Fruit fly (Drosophila melanogaster): ENCODE data around the gene PIG-H.
A peak's percentile ranks its signal among the peaks of the same experiment; 100 is the strongest.
"Not testable (repeated sequence)": the region's sequence is repeated elsewhere in the genome, so short reads cannot be mapped to it uniquely, and the experiment has no call there.

Gene PIG-H

DNA sequence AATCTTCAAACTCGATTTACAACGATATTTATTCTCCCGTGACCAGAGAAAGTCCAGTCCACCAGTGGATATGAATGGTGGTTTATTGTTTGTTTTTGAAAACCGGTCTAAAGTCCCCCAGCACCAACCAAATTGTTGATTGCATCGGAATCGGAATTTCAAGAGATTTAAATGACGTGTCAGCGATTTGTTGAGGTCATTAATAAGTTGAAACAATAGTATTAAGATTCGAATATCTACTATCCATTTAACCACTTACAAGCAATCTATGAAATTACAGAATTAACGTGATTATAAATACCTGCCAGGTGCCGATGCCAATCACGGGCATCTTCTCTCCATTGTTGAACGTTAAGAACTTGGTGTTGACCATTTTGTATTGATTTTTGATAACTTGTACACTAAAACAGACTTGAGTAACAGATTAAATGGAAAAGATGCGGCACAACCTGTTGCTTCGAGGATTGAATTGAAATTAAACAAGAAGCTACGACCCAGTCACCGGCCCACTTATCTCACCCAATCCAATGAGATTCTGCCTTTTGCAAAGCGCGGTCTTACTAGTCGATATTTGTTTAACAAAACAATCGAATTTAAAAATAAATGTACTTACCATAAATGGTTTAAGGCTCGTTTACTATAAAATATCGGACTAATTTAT is 8.1 kb downstream of the PIG-H start, which contains the start of gene CG2767:
Gene CG2767 (minus strand): TSS at position 516 of the 661 bp plus-strand sequence.
- no peak for TF ChIP-seq noc (tag; optimal IDR thresholded peaks at IDR 0.05)

DNA sequence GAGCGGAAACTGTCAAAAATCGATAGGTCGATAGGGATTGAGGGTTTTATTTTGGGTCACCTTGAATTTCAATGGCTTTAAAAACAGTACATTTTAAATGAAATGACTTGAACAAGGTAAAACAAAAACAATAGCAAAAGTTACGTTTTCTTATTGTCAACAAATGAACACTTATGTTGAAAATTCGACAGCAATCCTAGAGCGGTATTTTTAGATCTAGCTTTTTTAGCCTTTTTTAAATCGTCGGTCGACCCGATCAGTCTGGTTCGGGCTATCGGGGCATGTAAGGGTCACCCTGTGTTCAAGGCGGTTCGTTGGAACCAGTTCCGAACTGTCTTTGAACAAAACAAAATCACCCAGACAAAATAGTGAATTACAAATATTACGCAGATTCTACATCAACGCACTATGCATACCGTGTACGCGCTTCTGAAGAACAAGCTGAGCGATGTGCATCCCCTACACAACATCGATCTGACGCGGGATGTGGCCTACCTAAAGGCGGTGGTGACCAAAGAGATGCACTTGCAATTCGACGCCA is 9.5 kb downstream of the PIG-H start, which contains the start of the genes CG11052 and CG3223:
Gene CG11052 (minus strand): TSS at position 218 of the 541 bp plus-strand sequence.
Gene CG3223 (plus strand): TSS at position 321 of the 541 bp plus-strand sequence.
- TF ChIP-seq noc (tag; optimal IDR thresholded peaks at IDR 0.05), result no peak

DNA sequence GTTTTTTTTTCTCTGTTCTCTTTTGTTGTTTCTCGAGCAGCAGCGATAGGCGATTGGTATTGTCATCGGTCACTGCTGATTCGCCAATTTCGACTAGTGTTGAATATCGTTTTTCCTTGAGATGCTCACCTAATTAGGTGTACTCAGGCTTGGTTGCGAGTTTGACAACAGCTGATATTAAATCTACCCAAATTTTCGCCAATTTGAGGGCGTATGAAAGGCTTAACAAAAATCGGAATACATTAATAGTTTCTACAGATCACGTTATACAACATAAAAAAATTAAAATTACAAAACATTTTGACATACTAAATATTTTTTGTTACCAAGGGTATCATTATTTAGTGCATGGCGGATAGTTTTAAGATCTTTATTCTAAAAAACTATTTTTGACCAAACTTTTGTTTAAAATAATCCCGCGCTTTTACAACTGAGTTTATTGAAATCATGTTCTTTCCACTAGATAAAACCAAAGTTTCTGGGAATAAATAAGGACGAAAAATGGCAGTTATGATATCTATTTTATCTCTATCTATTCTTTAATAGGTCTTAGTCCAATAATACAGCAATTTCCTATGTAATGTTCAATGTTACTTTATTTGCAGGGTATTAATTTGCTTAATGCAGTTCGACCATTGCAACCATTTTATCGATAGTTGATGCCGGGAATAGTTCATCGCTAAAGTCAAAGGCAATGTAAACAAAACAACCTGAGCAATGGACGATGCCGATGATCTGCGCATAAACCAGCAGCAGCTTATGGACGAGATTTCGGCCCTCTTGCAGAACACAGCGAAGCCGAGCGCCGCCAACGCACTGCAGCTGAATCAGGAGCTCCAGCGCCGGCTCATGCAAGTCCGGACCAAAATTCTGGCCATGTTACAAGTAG is 13.7 kb downstream of the PIG-H start, which contains the start of the genes CG10435 and Pbp95:
Gene CG10435 (minus strand): TSS at position 81 of the 889 bp plus-strand sequence.
Gene Pbp95 (plus strand): TSS at position 671 of the 889 bp plus-strand sequence.
- no peak for TF ChIP-seq noc (tag; optimal IDR thresholded peaks at IDR 0.05)

DNA sequence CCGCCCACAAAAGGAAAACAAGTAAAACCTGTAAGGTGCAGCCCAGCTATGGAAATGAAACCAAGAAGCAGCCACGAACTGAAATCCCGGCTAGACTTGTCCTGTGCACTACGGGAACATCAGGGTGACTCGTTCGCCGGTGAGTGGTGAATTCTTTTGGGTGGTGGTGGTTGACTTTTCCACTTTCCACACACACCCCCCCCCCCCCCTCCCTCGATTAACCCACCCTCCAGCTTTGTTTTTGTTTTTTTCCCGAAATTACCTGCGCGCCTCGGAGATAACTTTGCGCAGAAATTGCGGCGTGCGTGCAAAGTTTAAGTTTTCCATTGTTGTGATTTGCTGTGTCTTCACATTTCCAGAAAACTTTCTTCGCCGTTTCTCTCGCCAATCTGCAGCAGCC is 26.9 kb downstream of the PIG-H start:
- no peak for TF ChIP-seq noc (tag; optimal IDR thresholded peaks at IDR 0.05)

DNA sequence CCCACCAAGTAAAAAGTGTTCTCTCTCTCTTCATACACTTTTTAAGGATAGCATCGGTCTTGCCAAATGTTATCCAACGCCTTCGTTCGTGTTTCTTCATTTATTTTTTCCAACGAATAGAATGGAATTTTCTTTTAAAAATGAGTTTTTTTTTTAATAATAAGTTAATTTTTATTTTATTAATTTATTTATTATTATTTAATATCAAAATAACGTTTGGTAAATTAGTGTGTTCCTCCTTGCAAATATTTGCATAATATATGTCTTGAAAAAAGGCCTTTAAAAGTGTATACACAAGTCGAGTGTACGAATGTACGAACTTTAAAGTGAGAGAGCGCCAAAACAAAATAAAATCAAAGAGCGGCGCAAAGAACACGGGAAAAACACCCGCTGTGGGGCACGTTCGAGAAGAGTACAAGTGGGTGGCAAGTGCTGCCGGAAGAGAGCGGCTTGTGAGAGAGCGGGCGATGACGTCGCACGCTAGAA is 27.6 kb downstream of the PIG-H start:
- peak; percentile 69 for TF ChIP-seq noc (tag; optimal IDR thresholded peaks at IDR 0.05)

DNA sequence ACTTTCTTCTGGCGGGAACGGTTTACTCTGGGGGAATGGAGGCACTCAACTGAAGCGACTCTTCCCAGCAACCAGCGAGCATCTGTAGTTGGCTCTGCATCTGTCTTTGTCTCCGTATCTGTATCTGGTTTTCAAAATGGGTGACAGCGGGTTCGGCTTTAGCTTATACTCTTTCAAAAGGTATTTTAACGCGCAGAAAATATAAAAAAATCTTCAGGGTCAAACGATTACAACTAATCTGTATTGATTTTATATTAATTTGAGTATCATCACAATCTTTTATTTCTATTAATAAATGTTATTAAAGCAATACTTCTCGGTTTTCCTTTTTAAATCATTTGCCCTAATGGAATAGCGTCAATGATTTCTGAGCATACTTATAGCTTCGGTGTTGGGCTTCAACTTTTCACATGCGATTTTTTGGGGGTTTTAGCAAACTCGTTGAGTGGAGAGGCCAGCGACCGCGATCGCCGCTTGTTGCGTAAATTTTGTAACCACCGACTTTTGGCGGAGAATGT is 29.9 kb downstream of the PIG-H start, which contains the start of gene ImpE3:
Gene ImpE3 (minus strand): TSS at position 51 of the 518 bp plus-strand sequence.
- peak; percentile 23 for TF ChIP-seq noc (tag; optimal IDR thresholded peaks at IDR 0.05)

DNA sequence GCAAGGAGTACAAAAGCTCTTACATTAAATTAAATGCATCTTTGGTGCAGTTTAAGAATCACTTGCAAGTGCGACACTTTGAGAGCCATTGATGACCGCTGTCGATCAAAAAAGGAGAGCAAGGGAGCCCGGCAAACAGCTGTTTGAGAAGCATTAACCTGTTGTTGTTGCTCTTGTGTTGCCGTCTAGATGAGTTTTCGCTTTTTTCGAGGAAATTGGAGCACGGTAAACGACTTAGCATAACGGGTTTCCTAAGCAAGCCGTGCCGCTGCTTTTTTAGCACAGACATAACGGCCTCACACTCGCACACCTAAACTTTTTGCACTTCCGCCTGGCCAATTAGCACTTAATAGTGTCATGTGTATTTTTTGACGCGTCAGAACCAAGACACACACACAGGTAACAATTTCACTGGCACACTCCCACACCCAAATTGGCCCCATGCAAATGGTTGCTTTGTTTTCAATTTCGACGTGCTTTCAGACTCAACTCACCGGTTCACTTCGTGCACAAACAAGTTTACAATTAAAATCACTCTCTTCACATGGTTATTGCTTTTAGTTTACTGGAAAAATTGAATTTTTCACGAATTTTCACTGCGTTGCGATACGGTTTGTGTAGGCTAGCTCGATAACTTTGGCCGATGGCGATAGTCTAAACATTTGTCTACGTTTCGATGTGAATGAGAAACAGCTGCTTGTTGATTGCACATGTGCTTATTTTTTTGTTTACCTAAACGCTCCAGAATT is 30.7 kb downstream of the PIG-H start, which contains the start of the genes CG10903 and CG2747:
Gene CG10903 (plus strand): TSS at position 261 of the 749 bp plus-strand sequence.
Gene CG2747 (minus strand): TSS at position 640 of the 749 bp plus-strand sequence.
- TF ChIP-seq noc (tag; optimal IDR thresholded peaks at IDR 0.05), result peak; percentile 68

DNA sequence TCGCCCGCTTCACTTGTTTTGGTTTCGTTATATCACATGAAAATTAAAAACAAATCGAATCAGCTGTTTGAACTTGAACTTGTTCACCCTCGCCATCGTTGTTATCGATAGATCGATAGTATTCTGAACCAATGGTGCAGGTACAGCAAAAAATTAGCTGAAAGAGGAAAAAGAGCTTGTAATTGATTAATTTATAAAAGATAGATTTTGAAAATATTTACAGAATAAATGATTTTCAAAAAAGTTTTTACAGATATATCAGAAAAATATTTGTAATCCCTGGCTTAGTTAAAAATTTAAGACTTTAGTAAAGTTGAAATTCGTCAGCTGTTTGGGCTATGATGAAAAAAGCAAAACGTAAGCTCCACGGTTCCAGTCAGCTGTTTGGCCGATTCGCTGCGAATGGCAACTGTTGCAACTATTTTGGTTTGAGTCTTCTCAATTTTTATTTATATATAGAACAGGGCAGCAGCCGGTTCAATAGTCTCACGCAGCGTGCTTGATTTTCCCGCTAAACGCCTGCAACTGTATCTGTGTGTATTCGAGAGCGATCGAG is 33.4 kb downstream of the PIG-H start, which contains the start of the genes CG11035 and unc-45:
Gene CG11035 (minus strand): TSS at position 87 of the 556 bp plus-strand sequence.
Gene unc-45 (plus strand): TSS at position 379 of the 556 bp plus-strand sequence.
- no peak for TF ChIP-seq noc (tag; optimal IDR thresholded peaks at IDR 0.05)

DNA sequence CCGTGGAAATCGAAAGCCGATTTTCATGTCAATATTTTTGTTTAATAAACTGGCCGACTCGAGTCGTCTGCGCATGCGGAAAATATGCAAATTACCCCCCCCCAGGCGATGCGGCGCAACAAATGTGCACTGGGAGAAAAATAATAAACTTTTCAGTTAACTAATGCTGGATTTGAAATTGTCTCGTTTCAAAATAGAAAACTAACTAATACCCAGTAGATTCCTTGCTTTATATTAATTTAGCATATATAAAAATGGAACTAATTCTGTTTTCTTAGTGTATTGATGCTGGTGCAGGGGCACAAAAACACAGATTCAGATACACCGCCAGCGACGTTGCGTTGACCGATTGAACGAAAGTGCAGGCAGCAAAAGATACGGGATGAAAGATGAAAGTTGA is 38.3 kb downstream of the PIG-H start:
- no peak for TF ChIP-seq noc (tag; optimal IDR thresholded peaks at IDR 0.05)

DNA sequence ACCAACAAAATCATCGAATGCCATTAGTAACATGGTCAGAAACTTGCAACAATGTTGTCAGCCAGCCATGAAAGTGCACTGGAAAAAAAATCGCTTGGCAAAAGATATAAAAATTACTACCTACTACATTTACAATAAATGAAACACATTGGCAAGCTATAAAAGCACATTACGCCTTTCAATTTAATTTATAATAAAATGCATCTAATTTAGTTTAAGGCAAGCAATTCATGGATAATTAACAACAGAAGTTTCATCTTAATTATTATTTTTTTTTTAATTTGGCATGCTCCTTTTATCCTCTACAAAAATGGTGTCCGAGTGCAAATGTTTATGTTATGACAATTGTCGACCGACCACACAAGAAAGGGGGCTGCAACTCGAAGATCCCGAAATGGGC is 39.3 kb downstream of the PIG-H start:
- TF ChIP-seq noc (tag; optimal IDR thresholded peaks at IDR 0.05), result no peak

DNA sequence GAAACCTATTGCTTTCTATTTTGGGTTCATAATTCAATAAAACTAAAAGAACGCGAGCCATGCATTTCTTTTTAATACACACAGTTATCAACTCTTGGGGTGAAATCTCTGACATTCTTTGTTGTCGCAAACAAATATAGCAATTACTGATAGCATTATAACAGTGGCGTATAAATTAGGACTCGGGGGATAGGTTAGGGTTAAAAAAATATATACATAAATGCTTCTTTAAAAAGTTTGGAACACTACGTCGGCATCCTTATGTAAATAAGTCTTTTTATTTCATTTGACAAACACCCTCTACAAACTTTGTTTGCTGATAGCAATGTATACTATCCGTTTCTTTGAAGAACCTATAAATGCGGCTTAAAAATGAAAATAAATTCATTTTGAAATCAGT is 41.2 kb downstream of the PIG-H start, which contains the start of gene CG43060:
Gene CG43060 (plus strand): TSS at position 382 of the 400 bp plus-strand sequence.
- no peak for TF ChIP-seq noc (tag; optimal IDR thresholded peaks at IDR 0.05)

DNA sequence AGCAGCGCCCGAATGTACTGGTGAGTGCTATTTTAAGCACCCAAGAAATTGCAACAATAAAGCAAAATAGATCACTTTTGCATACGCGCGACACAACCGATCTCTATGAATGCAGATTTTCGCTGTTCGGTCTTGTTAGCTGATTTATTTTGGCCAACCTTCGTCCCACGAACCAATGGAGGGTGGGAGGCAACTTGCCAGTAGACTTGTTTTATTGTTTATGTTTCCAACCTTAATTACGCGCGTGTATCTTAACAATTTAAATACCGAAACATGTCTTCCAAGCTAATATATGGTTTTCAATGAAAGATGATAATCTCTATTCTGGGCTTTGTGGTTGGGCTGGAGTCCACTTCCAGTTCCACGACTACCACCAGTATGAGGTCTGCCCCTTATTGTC is 49.2 kb downstream of the PIG-H start, which contains the start of gene CG43618:
Gene CG43618 (plus strand): TSS at position 301 of the 400 bp plus-strand sequence.
- TF ChIP-seq noc (tag; optimal IDR thresholded peaks at IDR 0.05), result not testable (repeated sequence)

DNA sequence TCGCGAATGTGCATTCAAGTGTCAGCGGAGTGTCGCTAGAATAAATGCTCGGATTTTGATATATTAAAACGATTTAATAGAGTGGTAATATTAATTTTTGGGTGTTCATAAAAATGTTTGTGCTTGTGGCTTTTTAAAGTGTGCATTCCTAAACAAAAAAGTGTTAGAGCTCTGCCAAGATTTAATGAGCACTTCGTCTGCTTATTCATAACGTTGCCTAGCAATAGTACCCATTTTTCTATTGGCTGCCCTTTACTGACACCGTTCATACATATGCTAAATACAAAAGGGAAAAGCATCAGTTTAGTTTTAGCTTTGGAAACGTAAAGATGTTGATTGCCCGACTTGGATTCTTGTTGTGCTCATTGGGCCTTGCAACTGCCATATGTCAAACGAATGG is 49.7 kb downstream of the PIG-H start, which contains the start of gene CG43061:
Gene CG43061 (plus strand): TSS at position 301 of the 400 bp plus-strand sequence.
- TF ChIP-seq noc (tag; optimal IDR thresholded peaks at IDR 0.05), result not testable (repeated sequence)
